Fruit fly (Drosophila melanogaster): Measurements from ENCODE around the gene Fcp3C.

- TF ChIP-seq psq (optimal IDR thresholded peaks at IDR 0.05) (no peak), h (optimal IDR thresholded peaks at IDR 0.05) (no peak), ttk (optimal IDR thresholded peaks at IDR 0.05) (no peak), Sin3A (optimal IDR thresholded peaks at IDR 0.05) (no peak), insv (optimal IDR thresholded peaks at IDR 0.05) (no peak)
Measured at dm6 chrX:3127564-3127963, 46.7 kb downstream of the Fcp3C start.

Measured in Kc167 (cell line).